Worm (Caenorhabditis elegans): ENCODE results near the gene srw-44.

DNA sequence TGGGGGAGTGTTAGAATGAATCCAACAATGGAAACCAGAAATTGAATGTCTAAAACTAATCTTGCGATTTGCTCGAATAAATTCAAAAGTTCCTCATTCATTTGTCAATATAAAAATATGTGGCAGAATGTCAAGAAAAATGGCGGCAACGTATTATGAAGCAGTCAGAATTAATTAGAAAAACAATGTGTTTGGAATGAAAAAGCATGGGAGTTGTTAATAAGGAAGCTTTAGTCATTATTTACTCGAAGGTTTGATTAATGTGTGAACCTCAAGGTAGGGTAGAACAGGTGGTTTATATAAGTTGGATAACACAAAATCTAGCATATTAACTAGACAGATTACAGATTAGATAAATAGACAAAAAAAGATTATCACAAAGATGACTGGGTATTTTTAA lies 41.9 kb upstream of the srw-44 start, which contains the start of gene srw-76:
- no peak for TF ChIP-seq nhr-237 (tag; optimal IDR thresholded peaks at IDR 0.05)
- no peak for TF ChIP-seq nhr-28 (tag; optimal IDR thresholded peaks at IDR 0.05)
- TF ChIP-seq snpc-4 (tag; optimal IDR thresholded peaks at IDR 0.05) = no peak
- no peak for TF ChIP-seq lsy-2 (tag; optimal IDR thresholded peaks at IDR 0.05)
- no peak for TF ChIP-seq unc-62 (GFP tag; optimal IDR thresholded peaks at IDR 0.05)
- TF ChIP-seq lin-13 (tag; optimal IDR thresholded peaks at IDR 0.05) = no peak
- TF ChIP-seq unc-39 (tag; optimal IDR thresholded peaks at IDR 0.05) = no peak
- no peak for TF ChIP-seq ceh-39 (tag; optimal IDR thresholded peaks at IDR 0.05)

All from whole organism, mixed stage, embryonic.